Worm (Caenorhabditis elegans): ENCODE results near the gene ess-2.

- TF ChIP-seq him-1 (tag; optimal IDR thresholded peaks at IDR 0.05) (no peak), dao-5 (tag; optimal IDR thresholded peaks at IDR 0.05) (no peak)
These were observed 44.6 kb upstream of the ess-2 start, which contains the start of gene trp-1 for ce11 chrIII:8534647-8535181.
